Fruit fly (Drosophila melanogaster): ENCODE results near the gene Cyp6d5.

The Cyp6d5 gene

DNA sequence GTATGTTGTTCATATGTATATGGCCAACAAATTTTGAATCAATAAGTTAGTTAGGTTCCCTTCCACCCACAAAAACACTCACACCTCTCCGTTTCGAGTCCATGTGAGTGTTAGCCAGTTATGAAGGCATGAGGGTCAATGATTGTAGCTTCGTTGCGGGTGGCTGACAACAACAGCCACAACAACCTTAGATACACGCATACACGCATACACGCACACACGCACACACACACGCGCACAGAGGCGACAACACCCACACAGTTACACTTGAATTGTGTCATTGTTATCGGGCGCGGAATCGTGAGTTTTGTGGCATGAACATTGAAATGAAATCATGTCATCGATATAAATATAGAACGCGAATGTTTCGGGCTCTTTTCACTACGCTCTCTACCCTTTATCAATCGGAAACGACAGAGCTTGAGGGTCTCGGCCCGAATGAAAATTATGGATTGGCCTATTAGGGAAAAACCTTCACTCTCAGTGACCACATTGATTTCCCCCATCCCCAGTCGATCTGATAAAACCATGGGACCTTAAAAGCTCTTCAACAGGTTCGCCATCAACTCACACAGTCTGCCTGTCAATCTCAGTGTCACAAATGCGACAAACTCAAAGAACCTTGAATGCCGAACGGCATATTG is 9.5 kb upstream of the Cyp6d5 start (continued):
- TF ChIP-seq Asciz (GFP tag; optimal IDR thresholded peaks at IDR 0.05) (no peak), dimm (GFP tag; IDR thresholded peaks at IDR 0.05) (no peak), CG16779 (GFP tag; IDR thresholded peaks at IDR 0.05) (no peak), hb (GFP tag; IDR thresholded peaks at IDR 0.05; ENCODE audit: partially characterized antibody) (no peak), otp (GFP tag; IDR thresholded peaks at IDR 0.05) (no peak), CG2199 (GFP tag; IDR thresholded peaks at IDR 0.05) (peak; percentile 82; the same call in 1 of the 3 replicates), pho (GFP tag; optimal IDR thresholded peaks at IDR 0.05) (no peak), Bgb (GFP tag; IDR thresholded peaks at IDR 0.05; ENCODE audit: partially characterized antibody) (peak; percentile 7; the same call in 1 of the 2 replicates), dati (GFP tag; IDR thresholded peaks at IDR 0.05) (no peak), CG10267 (tag; optimal IDR thresholded peaks at IDR 0.05) (no peak), CG15514 (GFP tag; optimal IDR thresholded peaks at IDR 0.05) (peak; percentile 11), Sry-β (GFP tag; optimal IDR thresholded peaks at IDR 0.05) (no peak), CG16863 (GFP tag; optimal IDR thresholded peaks at IDR 0.05) (no peak), CG3995 (GFP tag; optimal IDR thresholded peaks at IDR 0.05) (no peak), lov (optimal IDR thresholded peaks at IDR 0.05) (no peak), lov (GFP tag; IDR thresholded peaks at IDR 0.05) (no peak), tna (GFP tag; IDR thresholded peaks at IDR 0.05; ENCODE audit: partially characterized antibody) (0 out of 2 replicates have a peak, but pooled peaks have one; percentile 28), CG17328 (GFP tag; IDR thresholded peaks at IDR 0.05) (no peak), lilli (GFP tag; optimal IDR thresholded peaks at IDR 0.05) (no peak), vnd (GFP tag; IDR thresholded peaks at IDR 0.05; ENCODE audit: partially characterized antibody) (no peak), croc (GFP tag; conservative IDR thresholded peaks at IDR 0.05) (no peak), wdn (GFP tag; IDR thresholded peaks at IDR 0.05) (no peak), CG10431 (GFP tag; optimal IDR thresholded peaks at IDR 0.05) (no peak), Med (GFP tag) (peak; percentile 76), klu (GFP tag; IDR thresholded peaks at IDR 0.05) (no peak), br (optimal IDR thresholded peaks at IDR 0.05) (no peak), Dip3 (GFP tag; optimal IDR thresholded peaks at IDR 0.05) (no peak), sisA (GFP tag; IDR thresholded peaks at IDR 0.05) (no peak), vvl (GFP tag; IDR thresholded peaks at IDR 0.05) (no peak), CG31224 (GFP tag; IDR thresholded peaks at IDR 0.05) (no peak), gro (GFP tag; optimal IDR thresholded peaks at IDR 0.05) (no peak), mam (GFP tag; optimal IDR thresholded peaks at IDR 0.05) (no peak), CG18262 (tag; optimal IDR thresholded peaks at IDR 0.05) (no peak), Hsf (GFP tag; optimal IDR thresholded peaks at IDR 0.05) (no peak), HmgZ (tag; optimal IDR thresholded peaks at IDR 0.05) (peak; percentile 53), chinmo (GFP tag; IDR thresholded peaks at IDR 0.05; ENCODE audit: partially characterized antibody) (peak; percentile 87; the same call in 3 of the 4 replicates), Neu2 (GFP tag; optimal IDR thresholded peaks at IDR 0.05; ENCODE audit: borderline replicate concordance) (no peak), Atf3 (GFP tag; optimal IDR thresholded peaks at IDR 0.05) (peak; percentile 21), wor (GFP tag; IDR thresholded peaks at IDR 0.05) (no peak), D19A (tag; optimal IDR thresholded peaks at IDR 0.05) (no peak), sd (tag; optimal IDR thresholded peaks at IDR 0.05) (peak; percentile 73), NC2α (GFP tag; optimal IDR thresholded peaks at IDR 0.05) (no peak), Ptx1 (GFP tag; IDR thresholded peaks at IDR 0.05) (no peak), ranshi (GFP tag; IDR thresholded peaks at IDR 0.05) (no peak), CG13775 (GFP tag; optimal IDR thresholded peaks at IDR 0.05) (no peak), CG6175 (GFP tag; IDR thresholded peaks at IDR 0.05) (peak; percentile 85), danr (GFP tag; IDR thresholded peaks at IDR 0.05) (no peak), CG11085 (GFP tag; IDR thresholded peaks at IDR 0.05) (no peak), salm (tag; optimal IDR thresholded peaks at IDR 0.05) (no peak), CoRest (tag; optimal IDR thresholded peaks at IDR 0.05) (no peak), CG1832 (GFP tag; optimal IDR thresholded peaks at IDR 0.05) (no peak)

Data from whole organism, embryonic.